Worm (Caenorhabditis elegans): ENCODE measurements around the gene fntb-1.

DNA sequence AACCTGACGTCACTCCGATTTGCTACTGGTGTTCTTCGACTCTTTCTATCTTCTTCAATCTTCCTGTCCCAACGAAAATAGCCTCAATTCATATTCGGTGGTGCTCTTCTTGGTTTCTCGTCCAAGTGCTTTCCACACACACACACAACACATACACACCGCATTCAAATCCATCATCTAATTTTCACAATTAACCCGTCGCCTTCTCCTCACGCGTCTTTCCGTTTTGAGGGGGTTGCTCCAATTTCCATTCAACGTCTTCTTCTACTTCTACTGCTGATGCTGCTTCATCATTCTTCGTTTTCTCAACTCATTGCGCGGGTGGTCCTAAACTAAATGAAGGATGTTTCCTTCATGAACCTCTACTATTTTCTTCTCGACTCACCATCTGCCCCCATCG, 43.6 kb downstream of the fntb-1 start:
- TF ChIP-seq elt-2 (tag; optimal IDR thresholded peaks at IDR 0.05) (no peak), pha-4 (tag; optimal IDR thresholded peaks at IDR 0.05) (no peak), nhr-11 (tag; optimal IDR thresholded peaks at IDR 0.05) (no peak)
